Worm (Caenorhabditis elegans) whole organism, late embryonic: Measurements from ENCODE around the gene enol-1.
A peak's percentile ranks its signal among the peaks of the same experiment; 100 is the strongest.

ENCODE experiments used
- C08G9.2 ChIP-seq: sonication (generic microtip); optimal IDR thresholded peaks from 2 replicates; lab custom pipeline; 2016; ENCODE audit warnings: mild to moderate bottlenecking, missing genetic modification characterization, moderate library complexity, missing compliant biosample characterization
- ceh-14 ChIP-seq: sonication (generic microtip); optimal IDR thresholded peaks from 2 replicates; lab custom pipeline; 2016; ENCODE audit warnings: missing genotype, missing genetic modification characterization, missing compliant biosample characterization
- ceh-18 ChIP-seq: sonication (generic microtip); optimal IDR thresholded peaks from 2 replicates; lab custom pipeline; 2016; ENCODE audit warnings: missing genetic modification characterization, missing compliant biosample characterization
- ceh-2 ChIP-seq: sonication (generic microtip); optimal IDR thresholded peaks from 2 replicates; lab custom pipeline; 2016; ENCODE audit warnings: missing genotype, missing genetic modification characterization, missing compliant biosample characterization
- ceh-24 ChIP-seq: sonication (generic microtip); optimal IDR thresholded peaks from 2 replicates; lab custom pipeline; 2016; ENCODE audit warnings: mild to moderate bottlenecking, missing genetic modification characterization, missing compliant biosample characterization
- ceh-31 ChIP-seq: sonication (generic microtip); optimal IDR thresholded peaks from 2 replicates; lab custom pipeline; 2016; ENCODE audit warnings: missing genetic modification characterization, missing compliant biosample characterization
- ceh-48 ChIP-seq: sonication (generic microtip); optimal IDR thresholded peaks from 2 replicates; lab custom pipeline; 2016; ENCODE audit warnings: missing genetic modification characterization, inconsistent platforms, missing compliant biosample characterization
- dmd-4 ChIP-seq: sonication (generic microtip); optimal IDR thresholded peaks from 2 replicates; lab custom pipeline; 2016; ENCODE audit warnings: borderline replicate concordance, missing genetic modification characterization, missing compliant biosample characterization
- eyg-1 ChIP-seq: sonication (generic microtip); optimal IDR thresholded peaks from 2 replicates; lab custom pipeline; 2016; ENCODE audit warnings: missing genotype, missing genetic modification characterization, missing compliant biosample characterization
- fax-1 ChIP-seq: sonication (generic microtip); optimal IDR thresholded peaks from 2 replicates; lab custom pipeline; 2016; ENCODE audit warnings: missing genotype, missing genetic modification characterization, missing compliant biosample characterization
- fkh-10 ChIP-seq: fragments of 150-350 bp; optimal IDR thresholded peaks from 2 replicates; lab custom pipeline; 2014; ENCODE audit warnings: missing biosample characterization, missing genetic modification reagents, missing genetic modification characterization
- hlh-30 ChIP-seq: sonication (generic microtip); optimal IDR thresholded peaks from 2 replicates; lab custom pipeline; 2017; ENCODE audit warnings: antibody characterized with exemption, missing genetic modification characterization, missing compliant biosample characterization; ENCODE audit not compliant: insufficient read depth
- hlh-6 ChIP-seq: sonication (generic microtip); optimal IDR thresholded peaks from 2 replicates; lab custom pipeline; 2016; ENCODE audit warnings: missing genotype, missing genetic modification characterization, missing compliant biosample characterization
- hlh-8 ChIP-seq: sonication (generic microtip); optimal IDR thresholded peaks from 2 replicates; lab custom pipeline; 2016; ENCODE audit warnings: missing genotype, missing genetic modification characterization, missing compliant biosample characterization
- mec-3 ChIP-seq: sonication (generic microtip); optimal IDR thresholded peaks from 2 replicates; lab custom pipeline; 2016; ENCODE audit warnings: borderline replicate concordance, missing genetic modification characterization, missing compliant biosample characterization
- nfya-1 ChIP-seq: sonication (generic microtip); optimal IDR thresholded peaks from 2 replicates; lab custom pipeline; 2017; ENCODE audit warnings: missing genetic modification characterization, mild to moderate bottlenecking, missing compliant biosample characterization, antibody characterized with exemption, moderate library complexity
- odd-2 ChIP-seq: sonication (generic microtip); optimal IDR thresholded peaks from 2 replicates; lab custom pipeline; 2017; ENCODE audit warnings: antibody characterized with exemption, mild to moderate bottlenecking, missing genetic modification characterization, missing compliant biosample characterization
- pag-3 ChIP-seq: sonication (generic microtip); optimal IDR thresholded peaks from 2 replicates; lab custom pipeline; 2016; ENCODE audit warnings: missing compliant biosample characterization, missing genetic modification characterization, borderline replicate concordance
- pat-9 ChIP-seq: fragments of 200-800 bp; sonication (Bioruptor generic); optimal IDR thresholded peaks from 2 replicates; lab custom pipeline; 2018; ENCODE audit warnings: mild to moderate bottlenecking, missing genetic modification characterization, moderate library complexity, missing compliant biosample characterization
- pha-2 ChIP-seq: sonication (generic microtip); optimal IDR thresholded peaks from 2 replicates; lab custom pipeline; 2017; ENCODE audit warnings: mild to moderate bottlenecking, missing genetic modification characterization, missing compliant biosample characterization
- pros-1 ChIP-seq: fragments of 150-350 bp; optimal IDR thresholded peaks from 2 replicates; lab custom pipeline; 2014; ENCODE audit warnings: missing biosample characterization, missing genetic modification reagents, missing genetic modification characterization
- ref-2 ChIP-seq: sonication (generic microtip); optimal IDR thresholded peaks from 2 replicates; lab custom pipeline; 2016; ENCODE audit warnings: missing genetic modification characterization, missing compliant biosample characterization
- rnt-1 ChIP-seq: sonication (generic microtip); optimal IDR thresholded peaks from 2 replicates; lab custom pipeline; 2016; ENCODE audit warnings: missing genetic modification characterization, missing compliant biosample characterization
- sox-2 ChIP-seq: fragments of 200-800 bp; sonication (Bioruptor generic); IDR thresholded peaks from 2 replicates; pipeline ENCODE4 v1.3.6; 2022; ENCODE audit warnings: missing genetic modification reagents, missing genetic modification characterization, missing compliant biosample characterization
- sox-4 ChIP-seq: sonication (generic microtip); optimal IDR thresholded peaks from 2 replicates; lab custom pipeline; 2017; ENCODE audit warnings: mild to moderate bottlenecking, missing genetic modification characterization, inconsistent platforms, missing compliant biosample characterization
- ttx-3 ChIP-seq: sonication (generic microtip); optimal IDR thresholded peaks from 2 replicates; lab custom pipeline; 2016; ENCODE audit warnings: missing genetic modification reagents, missing genetic modification characterization, missing compliant biosample characterization
- unc-42 ChIP-seq: sonication (generic microtip); optimal IDR thresholded peaks from 2 replicates; lab custom pipeline; 2016; ENCODE audit warnings: missing genotype, missing genetic modification characterization, missing compliant biosample characterization
- unc-55 ChIP-seq: sonication (generic microtip); optimal IDR thresholded peaks from 2 replicates; lab custom pipeline; 2017; ENCODE audit warnings: missing biosample characterization, missing genetic modification reagents, missing genetic modification characterization

Gene enol-1

ce11 chrII:8948640-8949039 lies 17.8 kb downstream of the enol-1 start:
- TF ChIP-seq rnt-1 (no peak), hlh-30 (tag; lab: Kevin White, UChicago) (no peak), hlh-6 (no peak), unc-42 (peak; percentile 54)
- TF ChIP-seq, all 69 proteins: peak for 1

ce11 chrII:8951270-8951669 lies 20.5 kb downstream of the enol-1 start:
- TF ChIP-seq ceh-31 = peak; percentile 43
- no peak for TF ChIP-seq ttx-3 (tag; lab: Kevin White, UChicago)
- TF ChIP-seq odd-2 = no peak
- TF ChIP-seq pat-9 (tag; lab: Kevin White, UChicago) = no peak
- no peak for TF ChIP-seq mec-3 (tag; lab: Kevin White, UChicago)
- TF ChIP-seq ceh-14 (tag; lab: Kevin White, UChicago) = peak; percentile 27

- TF ChIP-seq pat-9 (tag; lab: Kevin White, UChicago) = no peak
- TF ChIP-seq ref-2 (tag; lab: Kevin White, UChicago) = no peak
These were observed 22.9 kb downstream of the enol-1 start for ce11 chrII:8953703-8954102.

ce11 chrII:8956896-8957295 lies 26.1 kb downstream of the enol-1 start:
- TF ChIP-seq pros-1 (tag; lab: Kevin White, UChicago) (no peak), unc-42 (peak; percentile 95), dmd-4 (no peak), pag-3 (tag; lab: Kevin White, UChicago) (no peak), hlh-6 (no peak), ceh-24 (tag; lab: Kevin White, UChicago) (no peak), ceh-48 (tag; lab: Kevin White, UChicago) (no peak), ceh-14 (tag; lab: Kevin White, UChicago) (peak; percentile 9), fax-1 (tag; lab: Kevin White, UChicago) (no peak)

- TF ChIP-seq unc-55 (peak; percentile 66), pros-1 (tag; lab: Kevin White, UChicago) (no peak), C08G9.2 (tag; lab: Kevin White, UChicago) (no peak), ceh-18 (tag; lab: Kevin White, UChicago) (peak; percentile 16)
These were observed 28.3 kb downstream of the enol-1 start for ce11 chrII:8959081-8959480.

ce11 chrII:8960414-8960813 lies 29.6 kb downstream of the enol-1 start, which contains the start of gene cal-2:
Gene cal-2, plus strand, starts transcription at chrII:8960714.
- no peak for TF ChIP-seq sox-2

- TF ChIP-seq sox-4 (tag; lab: Kevin White, UChicago) (no peak), unc-55 (peak; percentile 70), pha-2 (no peak)
These were observed 30.7 kb downstream of the enol-1 start for ce11 chrII:8961450-8961849.

- TF ChIP-seq ceh-18 (tag; lab: Kevin White, UChicago) = peak; percentile 42
- no peak for TF ChIP-seq unc-55
- TF ChIP-seq ceh-31 = no peak
- no peak for TF ChIP-seq sox-2
These were observed 31.4 kb downstream of the enol-1 start for ce11 chrII:8962206-8962605.

ce11 chrII:8964049-8964448 lies 33.3 kb downstream of the enol-1 start, which contains the start of gene sftd-3:
Gene sftd-3, minus strand, starts transcription at chrII:8964149.
- TF ChIP-seq ceh-18 (tag; lab: Kevin White, UChicago) = no peak
- no peak for TF ChIP-seq hlh-8 (tag; lab: Kevin White, UChicago)
- no peak for TF ChIP-seq hlh-6
- TF ChIP-seq hlh-30 (tag; lab: Kevin White, UChicago) = no peak
- TF ChIP-seq rnt-1 = no peak
- TF ChIP-seq nfya-1 (tag; lab: Kevin White, UChicago) = no peak
- TF ChIP-seq ceh-2 (tag; lab: Kevin White, UChicago) = no peak
- no peak for TF ChIP-seq fkh-10
- TF ChIP-seq unc-42 = no peak
- TF ChIP-seq eyg-1 (tag; lab: Kevin White, UChicago) = no peak
- no peak for TF ChIP-seq odd-2
